Worm (Caenorhabditis elegans): ENCODE results near the gene srxa-4.

DNA sequence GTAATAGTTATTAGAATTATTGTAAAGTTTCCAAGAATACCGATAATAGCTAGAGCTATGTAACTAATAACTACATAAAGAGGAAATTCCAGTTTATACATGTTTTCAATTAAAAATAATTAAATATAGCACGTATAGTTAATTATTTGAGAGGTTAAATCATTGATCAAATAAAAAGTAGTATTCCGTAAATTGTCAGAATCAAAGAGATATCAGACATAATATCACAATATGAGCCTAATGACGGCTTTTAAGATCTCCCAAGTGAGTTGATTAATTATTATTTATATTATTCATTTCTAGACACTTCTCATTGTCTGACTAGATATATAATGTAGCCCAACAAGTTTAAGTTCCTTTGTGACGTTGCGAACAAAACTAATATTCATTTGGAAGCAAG is 40.9 kb upstream of the srxa-4 start, which contains the start of gene srsx-24:
- TF ChIP-seq nhr-25 (tag; optimal IDR thresholded peaks at IDR 0.05) (no peak), ceh-16 (tag; optimal IDR thresholded peaks at IDR 0.05) (no peak), lin-15B (tag; optimal IDR thresholded peaks at IDR 0.05) (no peak), nhr-76 (tag; optimal IDR thresholded peaks at IDR 0.05) (no peak)

Measured in whole organism, L3 larva.